Fruit fly (Drosophila melanogaster): Measurements from ENCODE around the gene PMCA.
A peak's percentile ranks its signal among the peaks of the same experiment; 100 is the strongest.

Gene PMCA

dm6 chr4:359759-360290 is 1.1 kb upstream of the PMCA start, which contains the start of gene Hcf (continued):
- TF ChIP-seq CG14860 (GFP tag; IDR thresholded peaks at IDR 0.05; ENCODE audit: partially characterized antibody) (peak; percentile 38; the same call in 1 of the 3 replicates), CG4328 (GFP tag; optimal IDR thresholded peaks at IDR 0.05) (no peak), ftz-f1 (GFP tag; optimal IDR thresholded peaks at IDR 0.05) (no peak), Atf3 (GFP tag; optimal IDR thresholded peaks at IDR 0.05) (no peak), CG7839 (tag; optimal IDR thresholded peaks at IDR 0.05) (no peak), CHES-1-like (GFP tag; optimal IDR thresholded peaks at IDR 0.05) (no peak), repo (GFP tag; optimal IDR thresholded peaks at IDR 0.05) (no peak), trem (tag; optimal IDR thresholded peaks at IDR 0.05) (peak; percentile 49), CG2712 (tag; optimal IDR thresholded peaks at IDR 0.05) (peak; percentile 21), B-H2 (GFP tag; optimal IDR thresholded peaks at IDR 0.05) (no peak), chm (GFP tag; IDR thresholded peaks at IDR 0.05) (no peak), zfh2 (GFP tag; optimal IDR thresholded peaks at IDR 0.05) (no peak), CG7928 (GFP tag; optimal IDR thresholded peaks at IDR 0.05) (no peak), CG18619 (GFP tag; optimal IDR thresholded peaks at IDR 0.05) (no peak), Nf-YC (tag; optimal IDR thresholded peaks at IDR 0.05) (no peak), E2f1 (GFP tag; IDR thresholded peaks at IDR 0.05) (no peak), CG2129 (GFP tag; IDR thresholded peaks at IDR 0.05; ENCODE audit: partially characterized antibody) (no peak), CG6854 (GFP tag; optimal IDR thresholded peaks at IDR 0.05) (peak; percentile 13), CG14050 (GFP tag; IDR thresholded peaks at IDR 0.05) (no peak), ranshi (GFP tag; IDR thresholded peaks at IDR 0.05) (no peak), ewg (GFP tag; optimal IDR thresholded peaks at IDR 0.05) (no peak), Oaz (GFP tag; IDR thresholded peaks at IDR 0.05) (no peak), Hr39 (optimal IDR thresholded peaks at IDR 0.05) (no peak), CG2889 (GFP tag; IDR thresholded peaks at IDR 0.05) (no peak), usp (GFP tag; optimal IDR thresholded peaks at IDR 0.05) (no peak), grau (tag; optimal IDR thresholded peaks at IDR 0.05) (no peak), jing (GFP tag; optimal IDR thresholded peaks at IDR 0.05) (no peak), pho (GFP tag; optimal IDR thresholded peaks at IDR 0.05) (no peak), CG30020 (tag; optimal IDR thresholded peaks at IDR 0.05) (peak; percentile 99), CG10209 (GFP tag; optimal IDR thresholded peaks at IDR 0.05) (no peak), az2 (GFP tag; optimal IDR thresholded peaks at IDR 0.05) (no peak), cwo (GFP tag; optimal IDR thresholded peaks at IDR 0.05) (no peak), p53 (GFP tag; optimal IDR thresholded peaks at IDR 0.05) (no peak), knrl (GFP tag; IDR thresholded peaks at IDR 0.05; ENCODE audit: partially characterized antibody) (peak; percentile 75), CG11696 (GFP tag; IDR thresholded peaks at IDR 0.05) (no peak), CG2120 (GFP tag; optimal IDR thresholded peaks at IDR 0.05) (no peak), zen (tag; optimal IDR thresholded peaks at IDR 0.05) (no peak), chinmo (GFP tag; IDR thresholded peaks at IDR 0.05; ENCODE audit: partially characterized antibody) (no peak), Xbp1 (GFP tag; optimal IDR thresholded peaks at IDR 0.05) (no peak), Hr51 (GFP tag; optimal IDR thresholded peaks at IDR 0.05) (no peak), unc-4 (GFP tag; IDR thresholded peaks at IDR 0.05; ENCODE audit: partially characterized antibody) (no peak; the same call in 1 of the 2 replicates), CG31224 (GFP tag; IDR thresholded peaks at IDR 0.05) (no peak), CG15479 (GFP tag; optimal IDR thresholded peaks at IDR 0.05) (peak; percentile 73), bigmax (GFP tag; optimal IDR thresholded peaks at IDR 0.05) (no peak), br (optimal IDR thresholded peaks at IDR 0.05) (no peak), CG12071 (GFP tag; optimal IDR thresholded peaks at IDR 0.05) (no peak), CG13296 (GFP tag; optimal IDR thresholded peaks at IDR 0.05) (no peak), slp2 (GFP tag; optimal IDR thresholded peaks at IDR 0.05) (no peak), CG12942 (GFP tag; optimal IDR thresholded peaks at IDR 0.05) (no peak), en (GFP tag; optimal IDR thresholded peaks at IDR 0.05) (no peak), pfk (GFP tag; optimal IDR thresholded peaks at IDR 0.05) (peak; percentile 59)

Measured in whole organism, embryonic.